Worm (Caenorhabditis elegans): ENCODE data around the gene sec-31.

- no peak for TF ChIP-seq pha-4 (GFP tag; IDR thresholded peaks at IDR 0.05)
- no peak for TF ChIP-seq pha-4 (tag; optimal IDR thresholded peaks at IDR 0.05)
- TF ChIP-seq zag-1 (tag; optimal IDR thresholded peaks at IDR 0.05) = no peak
- no peak for TF ChIP-seq unc-39 (tag; optimal IDR thresholded peaks at IDR 0.05)
- TF ChIP-seq unc-62 (GFP tag; optimal IDR thresholded peaks at IDR 0.05 in 1 of 2) = peak in 1 of 2 experiments; percentile 94
- no peak for TF ChIP-seq unc-62 (tag; optimal IDR thresholded peaks at IDR 0.05)
- TF ChIP-seq snpc-4 (tag; optimal IDR thresholded peaks at IDR 0.05) = no peak
- TF ChIP-seq ama-1 (optimal IDR thresholded peaks at IDR 0.05) = no peak
Measured at ce11 chrIV:11336180-11336579, 35.4 kb downstream of the sec-31 start.
